Worm (Caenorhabditis elegans) whole organism, mixed stage, embryonic: ENCODE results near the gene F43C11.2.

ENCODE experiments used
- M03D4.4 ChIP-seq: sonication (generic microtip); optimal IDR thresholded peaks from 2 replicates; lab custom pipeline; 2017; ENCODE audit warnings: mild to moderate bottlenecking, missing genetic modification characterization, missing compliant biosample characterization
- bed-3 ChIP-seq: fragments of 200-800 bp; sonication (Bioruptor generic); optimal IDR thresholded peaks from 3 replicates; lab custom pipeline; 2018; ENCODE audit warnings: mild to moderate bottlenecking, missing genetic modification characterization, moderate library complexity, missing compliant biosample characterization
- blmp-1 ChIP-seq: fragments of 150-350 bp; optimal IDR thresholded peaks from 2 replicates; lab custom pipeline; 2014; ENCODE audit warnings: missing biosample characterization, missing genetic modification characterization
- ceh-39 ChIP-seq: fragments of 150-350 bp; optimal IDR thresholded peaks from 2 replicates; lab custom pipeline; 2014; ENCODE audit warnings: missing biosample characterization, missing genetic modification characterization
- ceh-43 ChIP-seq: fragments of 200-800 bp; sonication (Bioruptor generic); optimal IDR thresholded peaks from 2 replicates; lab custom pipeline; 2018; ENCODE audit warnings: mild to moderate bottlenecking, missing genetic modification characterization, moderate library complexity, missing compliant biosample characterization
- ceh-83 ChIP-seq: fragments of 200-800 bp; sonication (Bioruptor generic); optimal IDR thresholded peaks from 2 replicates; lab custom pipeline; 2018; ENCODE audit warnings: mild to moderate bottlenecking, missing genetic modification characterization, missing compliant biosample characterization
- ces-1 ChIP-seq: fragments of 150-350 bp; optimal IDR thresholded peaks from 2 replicates; lab custom pipeline; 2014; ENCODE audit warnings: missing biosample characterization, missing genetic modification reagents, missing genetic modification characterization
- cnd-1 ChIP-seq: fragments of 200-800 bp; sonication (Bioruptor generic); optimal IDR thresholded peaks from 2 replicates; lab custom pipeline; 2018; ENCODE audit warnings: mild to moderate bottlenecking, missing genetic modification characterization, missing compliant biosample characterization
- drap-1 ChIP-seq: fragments of 200-800 bp; sonication (Bioruptor generic); optimal IDR thresholded peaks from 3 replicates; lab custom pipeline; 2018; ENCODE audit warnings: mild to moderate bottlenecking, missing genetic modification characterization, missing compliant biosample characterization
- elt-1 ChIP-seq: sonication (generic microtip); optimal IDR thresholded peaks from 2 replicates; lab custom pipeline; 2017; ENCODE audit warnings: missing genetic modification characterization, mild to moderate bottlenecking, missing compliant biosample characterization, antibody characterized with exemption, moderate library complexity, borderline replicate concordance; ENCODE audit not compliant: insufficient read depth
- elt-3 ChIP-seq: fragments of 150-350 bp; optimal IDR thresholded peaks from 2 replicates; lab custom pipeline; 2014; ENCODE audit warnings: missing biosample characterization, missing genetic modification characterization
- flh-1 ChIP-seq: fragments of 200-800 bp; sonication (Bioruptor generic); optimal IDR thresholded peaks from 2 replicates; lab custom pipeline; 2018; ENCODE audit warnings: mild to moderate bottlenecking, missing genetic modification characterization, moderate library complexity, missing compliant biosample characterization
- ham-2 ChIP-seq: fragments of 200-800 bp; sonication (Bioruptor generic); optimal IDR thresholded peaks from 2 replicates; lab custom pipeline; 2018; ENCODE audit warnings: mild to moderate bottlenecking, missing genetic modification characterization, missing compliant biosample characterization
- hlh-1 ChIP-seq: fragments of 150-350 bp; optimal IDR thresholded peaks from 2 replicates; lab custom pipeline; 2014; ENCODE audit warnings: missing biosample characterization, missing genetic modification reagents, missing genetic modification characterization
- lin-13 ChIP-seq: fragments of 150-350 bp; optimal IDR thresholded peaks from 2 replicates; lab custom pipeline; 2014; ENCODE audit warnings: missing biosample characterization, missing genetic modification characterization
- lin-32 ChIP-seq: fragments of 200-800 bp; sonication (Bioruptor generic); optimal IDR thresholded peaks from 2 replicates; lab custom pipeline; 2018; ENCODE audit warnings: mild to moderate bottlenecking, missing genetic modification characterization, missing compliant biosample characterization
- lsy-2 ChIP-seq: fragments of 150-350 bp; optimal IDR thresholded peaks from 2 replicates; lab custom pipeline; 2014; ENCODE audit warnings: missing biosample characterization, missing genetic modification characterization
- mep-1 ChIP-seq: fragments of 150-350 bp; optimal IDR thresholded peaks from 2 replicates; lab custom pipeline; 2017; ENCODE audit warnings: missing biosample characterization, missing genetic modification reagents, missing genetic modification characterization, inconsistent platforms
- mls-2 ChIP-seq: sonication (generic microtip); optimal IDR thresholded peaks from 2 replicates; lab custom pipeline; 2016; ENCODE audit warnings: mild to moderate bottlenecking, missing genetic modification characterization, moderate library complexity, missing compliant biosample characterization
- nhr-12 ChIP-seq: fragments of 150-350 bp; optimal IDR thresholded peaks from 2 replicates; lab custom pipeline; 2014; ENCODE audit warnings: missing biosample characterization, missing genetic modification characterization
- nhr-2 ChIP-seq: fragments of 150-350 bp; optimal IDR thresholded peaks from 2 replicates; lab custom pipeline; 2014; ENCODE audit warnings: missing biosample characterization, missing genetic modification characterization
- nhr-237 ChIP-seq: fragments of 150-350 bp; optimal IDR thresholded peaks from 2 replicates; lab custom pipeline; 2014; ENCODE audit warnings: missing biosample characterization, missing genetic modification characterization
- nhr-76 ChIP-seq: sonication (generic microtip); optimal IDR thresholded peaks from 2 replicates; lab custom pipeline; 2017; ENCODE audit warnings: missing biosample characterization, missing genetic modification characterization
- sem-2 ChIP-seq: fragments of 200-800 bp; sonication (Bioruptor generic); optimal IDR thresholded peaks from 2 replicates; lab custom pipeline; 2018; ENCODE audit warnings: mild to moderate bottlenecking, missing genetic modification characterization, missing compliant biosample characterization
- snpc-4 ChIP-seq: fragments of 150-350 bp; optimal IDR thresholded peaks from 2 replicates; lab custom pipeline; 2014; ENCODE audit warnings: missing biosample characterization, missing genetic modification characterization
- sptf-1 ChIP-seq: sonication (generic microtip); optimal IDR thresholded peaks from 2 replicates; lab custom pipeline; 2017; ENCODE audit warnings: mild to moderate bottlenecking, missing genetic modification characterization, moderate library complexity, missing compliant biosample characterization
- tbx-8 ChIP-seq: fragments of 200-800 bp; sonication (Bioruptor generic); optimal IDR thresholded peaks from 2 replicates; lab custom pipeline; 2018; ENCODE audit warnings: mild to moderate bottlenecking, missing genetic modification characterization, moderate library complexity, missing compliant biosample characterization
- unc-120 ChIP-seq: sonication (generic microtip); optimal IDR thresholded peaks from 2 replicates; lab custom pipeline; 2017; ENCODE audit warnings: missing genetic modification characterization, missing compliant biosample characterization; ENCODE audit not compliant: poor library complexity, severe bottlenecking
- unc-39 ChIP-seq: fragments of 150-350 bp; optimal IDR thresholded peaks from 2 replicates; lab custom pipeline; 2014; ENCODE audit warnings: missing biosample characterization, missing genetic modification characterization
- unc-62 ChIP-seq: fragments of 150-350 bp; optimal IDR thresholded peaks from 2 replicates; lab custom pipeline; 2014; ENCODE audit warnings: missing biosample characterization, missing genetic modification reagents, missing genetic modification characterization
- ztf-11 ChIP-seq: fragments of 150-350 bp; optimal IDR thresholded peaks from 2 replicates; lab custom pipeline; 2014; ENCODE audit warnings: missing biosample characterization, missing genetic modification characterization

Gene F43C11.2

ce11 chrII:2320097-2320496 lies 34.5 kb upstream of the F43C11.2 start, which contains the start of gene ZK1240.3:
TSS of gene ZK1240.3 (plus strand) at chrII:2320334.
- TF ChIP-seq M03D4.4 (no peak), hlh-1 (tag; lab: Kevin White, UChicago) (no peak), nhr-237 (tag; lab: Kevin White, UChicago) (no peak), mls-2 (tag; lab: Kevin White, UChicago) (no peak), nhr-76 (no peak), flh-1 (GFP tag; lab: Kevin White, UChicago) (no peak), blmp-1 (tag; lab: Kevin White, UChicago) (no peak), ceh-43 (no peak)

ce11 chrII:2322857-2323518 lies 31.6 kb upstream of the F43C11.2 start, which contains the start of the genes ZK1240.6 and ZK1240.2:
TSS of gene ZK1240.6 (minus strand) at chrII:2322907.
TSS of gene ZK1240.2 (plus strand) at chrII:2323376.
- no peak for TF ChIP-seq ceh-39 (tag; lab: Kevin White, UChicago)
- TF ChIP-seq M03D4.4: no peak
- no peak for TF ChIP-seq nhr-12 (tag; lab: Kevin White, UChicago)
- no peak for TF ChIP-seq nhr-76
- TF ChIP-seq mls-2 (tag; lab: Kevin White, UChicago): no peak
- no peak for TF ChIP-seq ceh-83
- no peak for TF ChIP-seq ham-2
- no peak for TF ChIP-seq ces-1 (GFP tag; lab: Kevin White, UChicago)
- TF ChIP-seq lsy-2 (tag; lab: Kevin White, UChicago): no peak
- no peak for TF ChIP-seq flh-1 (GFP tag; lab: Kevin White, UChicago)
- TF ChIP-seq elt-1: no peak
- TF ChIP-seq snpc-4 (tag; lab: Kevin White, UChicago): no peak
- no peak for TF ChIP-seq nhr-2
- TF ChIP-seq unc-120 (tag; lab: Kevin White, UChicago): no peak
- no peak for TF ChIP-seq sptf-1 (tag; lab: Kevin White, UChicago)
- no peak for TF ChIP-seq bed-3 (GFP tag; lab: Kevin White, UChicago)
- no peak for TF ChIP-seq drap-1
- no peak for TF ChIP-seq lin-13 (tag; lab: Kevin White, UChicago)

ce11 chrII:2324956-2325355 lies 29.6 kb upstream of the F43C11.2 start, which contains the start of gene ZK1240.11:
TSS of gene ZK1240.11 (plus strand) at chrII:2325256.
- no peak for TF ChIP-seq mls-2 (tag; lab: Kevin White, UChicago)
- TF ChIP-seq flh-1 (GFP tag; lab: Kevin White, UChicago): no peak
- no peak for TF ChIP-seq lsy-2 (tag; lab: Kevin White, UChicago)
- TF ChIP-seq nhr-76: no peak
- no peak for TF ChIP-seq blmp-1 (tag; lab: Kevin White, UChicago)
- TF ChIP-seq sem-2 (GFP tag; lab: Kevin White, UChicago): no peak
- TF ChIP-seq nhr-237 (tag; lab: Kevin White, UChicago): no peak
- no peak for TF ChIP-seq ces-1 (GFP tag; lab: Kevin White, UChicago)
- no peak for TF ChIP-seq elt-1
- TF ChIP-seq lin-32 (GFP tag; lab: Kevin White, UChicago): no peak
- no peak for TF ChIP-seq ztf-11 (tag; lab: Kevin White, UChicago)
- TF ChIP-seq elt-3 (tag; lab: Kevin White, UChicago): no peak

- no peak for TF ChIP-seq lin-32 (GFP tag; lab: Kevin White, UChicago)
- TF ChIP-seq ceh-83: no peak
- no peak for TF ChIP-seq lin-13 (tag; lab: Kevin White, UChicago)
- TF ChIP-seq nhr-76: no peak
- TF ChIP-seq ceh-43: no peak
- no peak for TF ChIP-seq unc-39 (tag; lab: Kevin White, UChicago)
- TF ChIP-seq ztf-11 (tag; lab: Kevin White, UChicago): no peak
- TF ChIP-seq mep-1 (tag; lab: Kevin White, UChicago): no peak
- no peak for TF ChIP-seq drap-1
- TF ChIP-seq ham-2: no peak
- no peak for TF ChIP-seq sem-2 (GFP tag; lab: Kevin White, UChicago)
- TF ChIP-seq tbx-8 (GFP tag; lab: Kevin White, UChicago): no peak
- TF ChIP-seq ces-1 (GFP tag; lab: Kevin White, UChicago): no peak
- TF ChIP-seq unc-62 (GFP tag; lab: Kevin White, UChicago): no peak
- TF ChIP-seq M03D4.4: no peak
- TF ChIP-seq cnd-1 (tag; lab: Kevin White, UChicago): no peak
Measured at ce11 chrII:2328963-2329442, 25.6 kb upstream of the F43C11.2 start, which contains the start of the genes ZK1240.8 and ZK1240.1. TSS of gene ZK1240.8 (minus strand) at chrII:2329063. TSS of gene ZK1240.1 (plus strand) at chrII:2329392.
